Worm (Caenorhabditis elegans): ENCODE data around the gene srx-6.

DNA sequence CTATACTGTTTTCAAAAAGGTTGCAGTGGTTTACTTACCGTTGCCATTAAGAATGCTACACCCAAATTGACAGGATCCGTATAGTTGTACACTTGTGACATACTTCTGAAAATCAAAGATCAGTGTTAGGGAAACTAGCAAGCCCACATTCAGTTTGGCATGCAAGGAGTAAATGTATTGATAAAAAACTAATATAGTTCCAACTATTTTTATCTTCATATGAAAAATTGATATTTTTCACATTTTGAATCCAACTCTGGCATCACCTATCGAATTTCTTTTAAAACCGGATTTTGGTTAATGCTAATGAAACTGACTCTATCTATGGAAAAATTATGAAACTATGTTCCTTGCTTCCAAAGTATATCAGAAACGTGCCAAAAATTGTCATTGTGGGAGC, 12.2 kb upstream of the srx-6 start, which contains the start of gene srx-92:
- TF ChIP-seq egl-18 (GFP tag; IDR thresholded peaks at IDR 0.05) (no peak), B0261.1 (tag; optimal IDR thresholded peaks at IDR 0.05) (no peak), fkh-3 (tag; optimal IDR thresholded peaks at IDR 0.05) (no peak), snpc-4 (GFP tag; optimal IDR thresholded peaks at IDR 0.05) (no peak), snpc-4 (tag; optimal IDR thresholded peaks at IDR 0.05) (no peak), dpl-1 (GFP tag; optimal IDR thresholded peaks at IDR 0.05) (no peak), ama-1 (optimal IDR thresholded peaks at IDR 0.05) (no peak), ama-1 (GFP tag; optimal IDR thresholded peaks at IDR 0.05) (no peak), Y95B8A.8 (GFP tag; IDR thresholded peaks at IDR 0.05) (no peak), lsy-27 (tag; optimal IDR thresholded peaks at IDR 0.05; ENCODE audit: borderline replicate concordance, insufficient read depth) (no peak)

Data from whole organism, young adult.